Worm (Caenorhabditis elegans) whole organism, late embryonic: ENCODE results near the gene Y73C8C.12.

Experiments used
- ceh-34 ChIP-seq: sonication (generic microtip); optimal IDR thresholded peaks from 2 replicates; lab custom pipeline; 2016; ENCODE audit warnings: mild to moderate bottlenecking, missing genetic modification characterization, missing compliant biosample characterization
- ceh-45 ChIP-seq: fragments of 200-800 bp; sonication (Bioruptor generic); IDR thresholded peaks from 2 replicates; pipeline ENCODE4 v1.3.6; 2022; ENCODE audit warnings: missing genetic modification reagents, missing genetic modification characterization, missing compliant biosample characterization
- dmd-4 ChIP-seq: sonication (generic microtip); optimal IDR thresholded peaks from 2 replicates; lab custom pipeline; 2016; ENCODE audit warnings: borderline replicate concordance, missing genetic modification characterization, missing compliant biosample characterization
- dve-1 ChIP-seq: sonication (generic microtip); optimal IDR thresholded peaks from 2 replicates; lab custom pipeline; 2017; ENCODE audit warnings: antibody characterized with exemption, mild to moderate bottlenecking, missing genetic modification characterization, missing compliant biosample characterization
- elt-4 ChIP-seq: sonication (generic microtip); optimal IDR thresholded peaks from 2 replicates; lab custom pipeline; 2016; ENCODE audit warnings: missing genetic modification characterization, missing compliant biosample characterization
- eyg-1 ChIP-seq: sonication (generic microtip); optimal IDR thresholded peaks from 2 replicates; lab custom pipeline; 2016; ENCODE audit warnings: missing genotype, missing genetic modification characterization, missing compliant biosample characterization
- hlh-13 ChIP-seq: fragments of 200-800 bp; sonication (Bioruptor generic); optimal IDR thresholded peaks from 2 replicates; lab custom pipeline; 2018; ENCODE audit warnings: mild to moderate bottlenecking, missing genetic modification characterization, missing compliant biosample characterization
- nfya-1 ChIP-seq: sonication (generic microtip); optimal IDR thresholded peaks from 2 replicates; lab custom pipeline; 2017; ENCODE audit warnings: missing genetic modification characterization, mild to moderate bottlenecking, missing compliant biosample characterization, antibody characterized with exemption, moderate library complexity
- pha-4 ChIP-seq: fragments of 150-350 bp; optimal IDR thresholded peaks from 2 replicates; lab custom pipeline; 2018; ENCODE audit warnings: missing biosample characterization, missing genetic modification reagents, missing genetic modification characterization
- pros-1 ChIP-seq: fragments of 150-350 bp; optimal IDR thresholded peaks from 2 replicates; lab custom pipeline; 2014; ENCODE audit warnings: missing biosample characterization, missing genetic modification reagents, missing genetic modification characterization
- tbx-2 ChIP-seq: sonication (generic microtip); optimal IDR thresholded peaks from 2 replicates; lab custom pipeline; 2016; ENCODE audit warnings: missing genetic modification characterization, missing compliant biosample characterization
- zip-5 ChIP-seq: sonication (generic microtip); optimal IDR thresholded peaks from 2 replicates; lab custom pipeline; 2016; ENCODE audit warnings: missing genetic modification characterization, missing compliant biosample characterization

DNA sequence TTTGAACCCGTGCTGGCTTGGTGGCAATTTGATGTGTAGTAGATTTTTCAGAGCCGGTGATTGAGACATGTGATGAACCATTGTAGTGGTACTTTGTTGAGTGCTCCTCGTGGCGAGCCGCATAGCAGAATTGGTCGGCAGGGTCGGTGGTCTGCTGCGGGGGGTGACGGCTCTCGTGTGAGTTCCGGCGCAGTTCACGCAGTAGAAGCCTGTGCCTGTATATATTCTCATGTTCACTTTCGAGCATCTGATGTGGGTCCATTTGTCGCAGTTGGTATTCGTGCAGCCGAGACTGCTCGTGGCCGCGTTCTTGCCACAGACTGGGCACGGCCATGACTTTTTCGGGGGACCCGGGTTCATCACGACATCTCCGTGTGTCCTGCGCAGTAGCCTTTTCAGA, 37.3 kb downstream of the Y73C8C.12 start:
- TF ChIP-seq ceh-45 (GFP tag; lab: Robert Waterston, UW) (no peak), zip-5 (tag; lab: Kevin White, UChicago) (no peak), pha-4 (tag; lab: Kevin White, UChicago) (no peak), dve-1 (tag; lab: Kevin White, UChicago) (no peak), nfya-1 (tag; lab: Kevin White, UChicago) (no peak), pros-1 (tag; lab: Kevin White, UChicago) (no peak), ceh-34 (no peak), eyg-1 (tag; lab: Kevin White, UChicago) (no peak), hlh-13 (GFP tag; lab: Kevin White, UChicago) (no peak), elt-4 (tag; lab: Kevin White, UChicago) (no peak), tbx-2 (tag; lab: Kevin White, UChicago) (no peak), dmd-4 (tag; lab: Kevin White, UChicago) (no peak)
